Worm (Caenorhabditis elegans) whole organism, young adult: ENCODE results near the gene taf-2.

Source experiments
- Y95B8A.8 ChIP-seq: fragments of 200-800 bp; sonication (Bioruptor generic); IDR thresholded peaks from 2 replicates; pipeline ENCODE4 v1.3.6; 2022; ENCODE audit warnings: missing genetic modification reagents, missing genetic modification characterization, missing compliant biosample characterization
- attf-5 ChIP-seq: fragments of 200-800 bp; sonication (Bioruptor generic); optimal IDR thresholded peaks from 2 replicates; lab custom pipeline; 2018; ENCODE audit warnings: mild to moderate bottlenecking, missing genetic modification characterization, missing compliant biosample characterization
- egl-18 ChIP-seq: fragments of 200-800 bp; sonication (Bioruptor generic); IDR thresholded peaks from 2 replicates; pipeline ENCODE4 v1.3.6; 2022; ENCODE audit warnings: missing genetic modification reagents, missing genetic modification characterization, missing compliant biosample characterization
- lag-1 ChIP-seq: fragments of 200-800 bp; sonication (Bioruptor generic); IDR thresholded peaks from 2 replicates; pipeline ENCODE4 v1.3.6; 2022; ENCODE audit warnings: missing genetic modification reagents, missing genetic modification characterization, missing compliant biosample characterization
- lin-26 ChIP-seq: fragments of 200-800 bp; sonication (Bioruptor generic); IDR thresholded peaks from 2 replicates; pipeline ENCODE4 v1.3.6; 2022; ENCODE audit warnings: missing genetic modification reagents, missing genetic modification characterization, missing compliant biosample characterization
- nfyb-1 ChIP-seq: fragments of 200-800 bp; sonication (Bioruptor generic); IDR thresholded peaks from 2 replicates; pipeline ENCODE4 v1.3.6; 2022; ENCODE audit warnings: missing genetic modification reagents, missing genetic modification characterization, missing compliant biosample characterization
- pha-4 ChIP-seq: fragments of 150-350 bp; sonication (generic microtip); optimal IDR thresholded peaks from 2 replicates; lab custom pipeline; 2014; ENCODE audit warnings: missing biosample characterization, missing genetic modification reagents, missing genetic modification characterization
- sea-2 ChIP-seq: fragments of 200-800 bp; sonication (Bioruptor generic); IDR thresholded peaks from 2 replicates; pipeline ENCODE4 v1.3.6; 2022; ENCODE audit warnings: missing genetic modification characterization, missing compliant biosample characterization
- snpc-4 ChIP-seq, 5 experiments: fragments of 150-350 bp in 1 of 5; sonication (generic microtip) in 4 of 5; optimal IDR thresholded peaks; 2 replicates each; lab custom pipeline; 2014 to 2018; ENCODE audit warnings: missing genetic modification characterization in 5 of 5, missing biosample characterization in 3 of 5, antibody characterized with exemption in 2 of 5, mild to moderate bottlenecking in 2 of 5, missing compliant biosample characterization in 2 of 5, missing genotype in 2 of 5, moderate library complexity in 2 of 5, missing genetic modification reagents in 1 of 5
- unc-62 ChIP-seq: fragments of 150-350 bp; optimal IDR thresholded peaks from 2 replicates; lab custom pipeline; 2014; ENCODE audit warnings: missing biosample characterization, missing genetic modification reagents, missing genetic modification characterization

ce11 chrIV:3579477-3579975 lies 13.9 kb downstream of the taf-2 start, which contains the start of gene Y37E11B.1:
- no peak for TF ChIP-seq pha-4 (tag; lab: Kevin White, UChicago)
- TF ChIP-seq Y95B8A.8 (GFP tag; lab: Robert Waterston, UW), result no peak
- TF ChIP-seq attf-5, result no peak
- no peak for TF ChIP-seq lag-1
- no peak for TF ChIP-seq egl-18 (GFP tag; lab: Robert Waterston, UW)
- TF ChIP-seq sea-2 (GFP tag; lab: Robert Waterston, UW), result no peak
- TF ChIP-seq unc-62 (GFP tag; lab: Kevin White, UChicago), result no peak
- no peak for TF ChIP-seq lin-26 (GFP tag; lab: Robert Waterston, UW)
- TF ChIP-seq snpc-4 (GFP tag; optimal IDR thresholded peaks at IDR 0.05; lab: Kevin White, UChicago), result no peak
- no peak for TF ChIP-seq snpc-4 (tag; optimal IDR thresholded peaks at IDR 0.05; lab: Kevin White, UChicago)
- no peak for TF ChIP-seq nfyb-1 (GFP tag; lab: Robert Waterston, UW)
